Fruit fly (Drosophila melanogaster) whole organism, embryonic: ENCODE data around the gene Trm7-32.

Source experiments
- CG10209 ChIP-seq: fragments of 200-800 bp; sonication (Bioruptor generic); optimal IDR thresholded peaks from 3 replicates; lab custom pipeline; 2017; ENCODE audit warnings: missing biosample characterization, mild to moderate bottlenecking, missing genetic modification characterization, missing genetic modification reagents
- CG11504 ChIP-seq: fragments of 200-800 bp; sonication (Bioruptor generic); optimal IDR thresholded peaks from 3 replicates; lab custom pipeline; 2019; ENCODE audit warnings: missing biosample characterization, mild to moderate bottlenecking, missing genetic modification characterization, moderate library complexity
- CG12236 ChIP-seq: fragments of 200-800 bp; sonication (Bioruptor generic); optimal IDR thresholded peaks from 2 replicates; lab custom pipeline; 2016; ENCODE audit warnings: missing biosample characterization, missing genetic modification characterization
- CG14441 ChIP-seq: fragments of 200-800 bp; sonication (Bioruptor generic); IDR thresholded peaks from 2 replicates; pipeline ENCODE4 v1.3.6; 2022; ENCODE audit warnings: missing biosample characterization, missing genetic modification characterization
- CG14965 ChIP-seq: fragments of 200-800 bp; sonication (Bioruptor generic); optimal IDR thresholded peaks from 2 replicates; lab custom pipeline; 2016; ENCODE audit warnings: missing biosample characterization, missing genetic modification characterization, borderline replicate concordance
- CG1529 ChIP-seq: fragments of 200-800 bp; sonication (Bioruptor generic); optimal IDR thresholded peaks from 3 replicates; lab custom pipeline; 2018; ENCODE audit warnings: missing biosample characterization, missing genetic modification characterization
- CG1647 ChIP-seq: fragments of 200-800 bp; sonication (Bioruptor generic); optimal IDR thresholded peaks from 3 replicates; lab custom pipeline; 2016; ENCODE audit warnings: missing biosample characterization, missing genetic modification characterization
- CG3163 ChIP-seq: fragments of 200-800 bp; sonication (Bioruptor generic); optimal IDR thresholded peaks from 3 replicates; lab custom pipeline; 2016; ENCODE audit warnings: missing biosample characterization, missing genetic modification characterization
- CG32772 ChIP-seq: fragments of 200-800 bp; sonication (Bioruptor generic); IDR thresholded peaks from 2 replicates; pipeline ENCODE4 v1.3.6; 2022; ENCODE audit warnings: missing biosample characterization, missing genetic modification characterization
- CG3726 ChIP-seq: fragments of 200-800 bp; sonication (Bioruptor generic); IDR thresholded peaks from 3 replicates; pipeline ENCODE4, ENCODE4 v1.3.6; 2022; ENCODE audit warnings: missing biosample characterization, missing genetic modification characterization
- CG3847 ChIP-seq: fragments of 200-800 bp; sonication (Bioruptor generic); IDR thresholded peaks from 2 replicates; pipeline ENCODE4 v1.3.6; 2022; ENCODE audit warnings: missing biosample characterization, missing genetic modification characterization
- CG42726 ChIP-seq: fragments of 200-800 bp; sonication (Bioruptor generic); IDR thresholded peaks from 2 replicates; pipeline ENCODE4 v1.3.6; 2022; ENCODE audit warnings: missing biosample characterization, missing genetic modification characterization; ENCODE audit not compliant: partially characterized antibody
- CG6791 ChIP-seq: fragments of 200-800 bp; sonication (Bioruptor generic); IDR thresholded peaks from 3 replicates; pipeline ENCODE4 v1.3.6; 2022; ENCODE audit warnings: missing biosample characterization, missing genetic modification characterization; ENCODE audit not compliant: partially characterized antibody
- CG8478 ChIP-seq: fragments of >200 bp; optimal IDR thresholded peaks from 2 replicates; lab custom pipeline; 2018
- CG9876 ChIP-seq: fragments of 200-800 bp; sonication (Bioruptor generic); optimal IDR thresholded peaks from 2 replicates; lab custom pipeline; 2016; ENCODE audit warnings: missing biosample characterization, missing genetic modification characterization
- CG9932 ChIP-seq: fragments of 200-800 bp; sonication (Bioruptor generic); IDR thresholded peaks from 2 replicates; pipeline ENCODE4 v1.3.6; 2022; ENCODE audit warnings: missing biosample characterization, missing genetic modification characterization
- D ChIP-seq, 2 experiments: fragments of 200-800 bp in 1 of 2; fragments of >200 bp in 1 of 2; sonication (Bioruptor generic) in 1 of 2; optimal IDR thresholded peaks; 2 replicates in 1 of 2; 3 replicates in 1 of 2; lab custom pipeline; 2017; ENCODE audit warnings: mild to moderate bottlenecking in 1 of 2, missing biosample characterization in 1 of 2, missing genetic modification characterization in 1 of 2, missing genetic modification reagents in 1 of 2
- D19B ChIP-seq: fragments of 200-800 bp; sonication (Bioruptor generic); optimal IDR thresholded peaks from 2 replicates; lab custom pipeline; 2017; ENCODE audit warnings: missing biosample characterization, mild to moderate bottlenecking, missing genetic modification characterization
- Fer2 ChIP-seq: fragments of 200-800 bp; sonication (Bioruptor generic); optimal IDR thresholded peaks from 2 replicates; lab custom pipeline; 2018; ENCODE audit warnings: missing biosample characterization, mild to moderate bottlenecking, missing genetic modification characterization, moderate library complexity
- Fer3 ChIP-seq: fragments of 200-800 bp; sonication (Bioruptor generic); optimal IDR thresholded peaks from 2 replicates; lab custom pipeline; 2018; ENCODE audit warnings: missing biosample characterization, mild to moderate bottlenecking, missing genetic modification characterization, moderate library complexity
- Hmr ChIP-seq: fragments of 200-800 bp; sonication (Bioruptor generic); optimal IDR thresholded peaks from 3 replicates; lab custom pipeline; 2017; ENCODE audit warnings: mild to moderate bottlenecking, missing biosample characterization, missing genetic modification reagents, missing genetic modification characterization
- Meics ChIP-seq: fragments of 200-800 bp; sonication (Bioruptor generic); optimal IDR thresholded peaks from 2 replicates; lab custom pipeline; 2017; ENCODE audit warnings: missing biosample characterization, mild to moderate bottlenecking, missing genetic modification characterization
- Nf-YC ChIP-seq: fragments of 200-800 bp; optimal IDR thresholded peaks from 3 replicates; lab custom pipeline; 2019; ENCODE audit warnings: missing biosample characterization, mild to moderate bottlenecking, missing genetic modification characterization, moderate library complexity
- Rx ChIP-seq: fragments of 200-800 bp; sonication (Bioruptor generic); IDR thresholded peaks from 2 replicates; pipeline ENCODE4 v1.3.6; 2022; ENCODE audit warnings: missing biosample characterization, missing genetic modification characterization
- ap ChIP-seq: fragments of 200-800 bp; sonication (Bioruptor generic); IDR thresholded peaks from 2 replicates; pipeline ENCODE4 v1.3.6; 2022; ENCODE audit warnings: missing biosample characterization, missing genetic modification characterization
- bab2 ChIP-seq: fragments of 200-800 bp; sonication (Bioruptor generic); optimal IDR thresholded peaks from 2 replicates; lab custom pipeline; 2016; ENCODE audit warnings: missing biosample characterization, missing genetic modification characterization
- bcd ChIP-seq: fragments of 200-800 bp; sonication (Bioruptor generic); optimal IDR thresholded peaks from 2 replicates; lab custom pipeline; 2017; ENCODE audit warnings: missing biosample characterization, mild to moderate bottlenecking, missing genetic modification characterization
- bsh ChIP-seq, 2 experiments: fragments of 200-800 bp; sonication (Bioruptor generic); optimal IDR thresholded peaks; 2 replicates each; lab custom pipeline; 2017 to 2018; ENCODE audit warnings: mild to moderate bottlenecking in 2 of 2, missing biosample characterization in 2 of 2, missing genetic modification characterization in 2 of 2, moderate library complexity in 1 of 2
- crol ChIP-seq: fragments of 200-800 bp; sonication (Bioruptor generic); IDR thresholded peaks from 2 replicates; pipeline ENCODE4 v1.3.6; 2022; ENCODE audit warnings: missing biosample characterization, missing genetic modification characterization
- dimm ChIP-seq: fragments of 200-800 bp; sonication (Bioruptor generic); IDR thresholded peaks from 2 replicates; pipeline ENCODE4 v1.3.6; 2022; ENCODE audit warnings: missing biosample characterization, missing genetic modification characterization
- dmrt11E ChIP-seq: fragments of 200-800 bp; sonication (Bioruptor generic); optimal IDR thresholded peaks from 3 replicates; lab custom pipeline; 2018; ENCODE audit warnings: missing biosample characterization, mild to moderate bottlenecking, missing genetic modification characterization, moderate library complexity
- eve ChIP-seq, 2 experiments: fragments of >200 bp; optimal IDR thresholded peaks; 2 replicates each; lab custom pipeline; 2017; ENCODE audit warnings: missing biosample characterization in 2 of 2, missing genetic modification characterization in 2 of 2
- fru ChIP-seq: fragments of >200 bp; optimal IDR thresholded peaks from 2 replicates; lab custom pipeline; 2017
- gce ChIP-seq: fragments of 200-800 bp; sonication (Bioruptor generic); IDR thresholded peaks from 3 replicates; pipeline ENCODE4 v1.3.6; 2022; ENCODE audit warnings: missing biosample characterization, missing genetic modification characterization
- hb ChIP-seq: fragments of 200-800 bp; sonication (Bioruptor generic); IDR thresholded peaks from 3 replicates; pipeline ENCODE4 v1.3.6; 2022; ENCODE audit warnings: missing biosample characterization, missing genetic modification characterization; ENCODE audit not compliant: partially characterized antibody
- hbn ChIP-seq: fragments of 200-800 bp; sonication (Bioruptor generic); IDR thresholded peaks from 2 replicates; pipeline ENCODE4 v1.3.6; 2022; ENCODE audit warnings: missing biosample characterization, missing genetic modification characterization; ENCODE audit not compliant: partially characterized antibody
- hth ChIP-seq: fragments of >200 bp; optimal IDR thresholded peaks from 2 replicates; lab custom pipeline; 2017; ENCODE audit warnings: inconsistent platforms
- jumu ChIP-seq: fragments of 200-800 bp; sonication (Bioruptor generic); optimal IDR thresholded peaks from 3 replicates; lab custom pipeline; 2016; ENCODE audit warnings: missing biosample characterization, missing genetic modification characterization
- kay ChIP-seq: fragments of 200-800 bp; sonication (Bioruptor generic); optimal IDR thresholded peaks from 2 replicates; lab custom pipeline; 2016; ENCODE audit warnings: missing biosample characterization, missing genetic modification characterization
- onecut ChIP-seq: fragments of 200-800 bp; sonication (Bioruptor generic); IDR thresholded peaks from 2 replicates; pipeline ENCODE4 v1.3.6; 2022; ENCODE audit warnings: missing biosample characterization, missing genetic modification characterization
- otp ChIP-seq: fragments of 200-800 bp; sonication (Bioruptor generic); IDR thresholded peaks from 3 replicates; pipeline ENCODE4, ENCODE4 v1.3.6; 2022; ENCODE audit warnings: missing biosample characterization, missing genetic modification characterization
- pho ChIP-seq: fragments of 200-800 bp; sonication (Bioruptor generic); optimal IDR thresholded peaks from 2 replicates; lab custom pipeline; 2016; ENCODE audit warnings: missing biosample characterization, missing genetic modification characterization
- sima ChIP-seq: fragments of 200-800 bp; sonication (Bioruptor generic); optimal IDR thresholded peaks from 2 replicates; lab custom pipeline; 2016; ENCODE audit warnings: missing biosample characterization, missing genetic modification characterization
- slou ChIP-seq: fragments of 200-800 bp; sonication (Bioruptor generic); optimal IDR thresholded peaks from 3 replicates; lab custom pipeline; 2016; ENCODE audit warnings: missing biosample characterization, missing genetic modification characterization
- sna ChIP-seq: fragments of 200-800 bp; sonication (Bioruptor generic); IDR thresholded peaks from 2 replicates; pipeline ENCODE4 v1.3.6; 2022; ENCODE audit warnings: missing biosample characterization, missing genetic modification characterization; ENCODE audit not compliant: partially characterized antibody
- sob ChIP-seq: fragments of 200-800 bp; sonication (Bioruptor generic); IDR thresholded peaks from 2 replicates; pipeline ENCODE4 v1.3.6; 2022; ENCODE audit warnings: missing biosample characterization, missing genetic modification characterization
- sqz ChIP-seq: fragments of 200-800 bp; sonication (Bioruptor generic); optimal IDR thresholded peaks from 3 replicates; lab custom pipeline; 2018; ENCODE audit warnings: missing biosample characterization, mild to moderate bottlenecking, missing genetic modification characterization
- sr ChIP-seq: fragments of 200-800 bp; sonication (Bioruptor generic); IDR thresholded peaks from 3 replicates; pipeline ENCODE4 v1.3.6; 2022; ENCODE audit warnings: missing biosample characterization, missing genetic modification characterization
- sug ChIP-seq: fragments of 200-800 bp; optimal IDR thresholded peaks from 2 replicates; lab custom pipeline; 2019; ENCODE audit warnings: missing biosample characterization, mild to moderate bottlenecking, missing genetic modification characterization, moderate library complexity
- tap ChIP-seq: fragments of 200-800 bp; optimal IDR thresholded peaks from 3 replicates; lab custom pipeline; 2019; ENCODE audit warnings: missing biosample characterization, mild to moderate bottlenecking, missing genetic modification characterization, moderate library complexity
- trh ChIP-seq: fragments of 200-800 bp; sonication (Bioruptor generic); optimal IDR thresholded peaks from 2 replicates; lab custom pipeline; 2016; ENCODE audit warnings: missing biosample characterization, missing genetic modification characterization
- unc-4 ChIP-seq: fragments of 200-800 bp; sonication (Bioruptor generic); IDR thresholded peaks from 2 replicates; pipeline ENCODE4 v1.3.6; 2022; ENCODE audit warnings: missing biosample characterization, missing genetic modification characterization; ENCODE audit not compliant: partially characterized antibody

Gene Trm7-32

dm6 chr3R:17060244-17060664 lies 19.8 kb downstream of the Trm7-32 start (continued):
- TF ChIP-seq CG14441 (GFP tag; lab: Robert Waterston, UW) (peak; percentile 32; the same call in 1 of the 2 replicates), bsh (GFP tag; optimal IDR thresholded peaks at IDR 0.05; lab: Kevin White, UChicago) (peak; percentile 49 to 53), unc-4 (GFP tag; lab: Robert Waterston, UW) (no peak), CG42726 (GFP tag; lab: Robert Waterston, UW) (no peak), pho (GFP tag; lab: Kevin White, UChicago) (peak; percentile 24), CG10209 (GFP tag; lab: Kevin White, UChicago) (peak; percentile 33), dimm (GFP tag; lab: Robert Waterston, UW) (0 out of 2 replicates have a peak, but pooled peaks have one; percentile 20), CG9876 (GFP tag; lab: Kevin White, UChicago) (no peak), CG6791 (GFP tag; lab: Robert Waterston, UW) (no peak), CG8478 (lab: Kevin White, UChicago) (no peak), otp (GFP tag; lab: Robert Waterston, UW) (no peak), D (optimal IDR thresholded peaks at IDR 0.05; lab: Kevin White, UChicago) (no peak), D (GFP tag; optimal IDR thresholded peaks at IDR 0.05; lab: Kevin White, UChicago) (peak; percentile 44), hth (lab: Kevin White, UChicago) (no peak), CG32772 (no peak; the same call in 1 of the 2 replicates), D19B (no peak), CG3163 (no peak), hbn (GFP tag; lab: Robert Waterston, UW) (no peak), Meics (GFP tag; lab: Kevin White, UChicago) (peak; percentile 57), trh (GFP tag; lab: Kevin White, UChicago) (no peak), dmrt11E (peak; percentile 36), ap (GFP tag; lab: Robert Waterston, UW) (no peak), slou (GFP tag; lab: Kevin White, UChicago) (no peak), sob (GFP tag; lab: Robert Waterston, UW) (no peak), tap (no peak), Hmr (peak; percentile 51), sna (GFP tag; lab: Robert Waterston, UW) (no peak), eve (GFP tag; optimal IDR thresholded peaks at IDR 0.05; lab: Kevin White, UChicago) (peak in 1 of 2 experiments; percentile 68), crol (GFP tag; lab: Robert Waterston, UW) (no peak), CG12236 (GFP tag; lab: Kevin White, UChicago) (peak; percentile 32), sima (GFP tag; lab: Kevin White, UChicago) (no peak), bcd (GFP tag; lab: Kevin White, UChicago) (peak; percentile 47), hb (no peak), sr (GFP tag; lab: Robert Waterston, UW) (no peak), CG1647 (GFP tag; lab: Kevin White, UChicago) (no peak), CG14965 (no peak), Fer2 (tag; lab: Kevin White, UChicago) (peak; percentile 14), fru (no peak), jumu (GFP tag; lab: Kevin White, UChicago) (peak; percentile 17), sqz (no peak), Nf-YC (tag; lab: Kevin White, UChicago) (no peak), gce (GFP tag; lab: Robert Waterston, UW) (no peak), sug (no peak), kay (no peak), onecut (GFP tag; lab: Robert Waterston, UW) (no peak), Fer3 (tag; lab: Kevin White, UChicago) (no peak), CG1529 (GFP tag; lab: Kevin White, UChicago) (peak; percentile 46), CG11504 (tag; lab: Kevin White, UChicago) (peak; percentile 72), CG3726 (GFP tag; lab: Robert Waterston, UW) (0 out of 3 replicates have a peak, but pooled peaks have one; percentile 33), CG9932 (GFP tag; lab: Robert Waterston, UW) (no peak), Rx (GFP tag; lab: Robert Waterston, UW) (no peak), CG3847 (no peak), bab2 (GFP tag; lab: Kevin White, UChicago) (peak; percentile 1)
